Fruit fly (Drosophila melanogaster): Measurements from ENCODE around the gene gzl.

gzl gene

dm6 chr3R:6414439-6415344 lies 32.0 kb downstream of the gzl start (continued):
- TF ChIP-seq Adf1 (GFP tag; IDR thresholded peaks at IDR 0.05) (peak; percentile 33; the same call in 1 of the 2 replicates), CG13296 (GFP tag; optimal IDR thresholded peaks at IDR 0.05) (peak; percentile 28), CG7839 (tag; optimal IDR thresholded peaks at IDR 0.05) (peak; percentile 67), Hmr (GFP tag; optimal IDR thresholded peaks at IDR 0.05) (peak; percentile 36), ssp (GFP tag; IDR thresholded peaks at IDR 0.05) (0 out of 2 replicates have a peak, but pooled peaks have one; percentile 13), CG34224 (GFP tag; IDR thresholded peaks at IDR 0.05; ENCODE audit: partially characterized antibody) (no peak), CG8388 (GFP tag; optimal IDR thresholded peaks at IDR 0.05) (peak; percentile 21), Hr39 (optimal IDR thresholded peaks at IDR 0.05) (peak; percentile 46), CHES-1-like (GFP tag; optimal IDR thresholded peaks at IDR 0.05) (no peak), Ssrp (tag; optimal IDR thresholded peaks at IDR 0.05) (peak; percentile 21), cwo (GFP tag; optimal IDR thresholded peaks at IDR 0.05) (peak; percentile 52), Asciz (GFP tag; optimal IDR thresholded peaks at IDR 0.05) (peak; percentile 34), CG7556 (GFP tag; optimal IDR thresholded peaks at IDR 0.05) (peak; percentile 76), CG14710 (tag; optimal IDR thresholded peaks at IDR 0.05) (peak; percentile 2), D19A (tag; optimal IDR thresholded peaks at IDR 0.05) (peak; percentile 18), CG11695 (GFP tag; IDR thresholded peaks at IDR 0.05) (0 out of 3 replicates have a peak, but pooled peaks have one; percentile 40), CG18262 (tag; optimal IDR thresholded peaks at IDR 0.05) (peak; percentile 45), CG15269 (tag; optimal IDR thresholded peaks at IDR 0.05) (peak; percentile 55), tap (tag; optimal IDR thresholded peaks at IDR 0.05) (peak; percentile 23), CG9437 (GFP tag; optimal IDR thresholded peaks at IDR 0.05) (peak; percentile 44), otp (GFP tag; IDR thresholded peaks at IDR 0.05) (0 out of 3 replicates have a peak, but pooled peaks have one; percentile 13), lmd (GFP tag; IDR thresholded peaks at IDR 0.05) (0 out of 2 replicates have a peak, but pooled peaks have one; percentile 33), CG9932 (GFP tag; IDR thresholded peaks at IDR 0.05) (0 out of 2 replicates have a peak, but pooled peaks have one; percentile 23), CG8359 (GFP tag; optimal IDR thresholded peaks at IDR 0.05; ENCODE audit: borderline replicate concordance) (peak; percentile 1), CG17186 (GFP tag; optimal IDR thresholded peaks at IDR 0.05) (no peak), CG17385 (GFP tag; optimal IDR thresholded peaks at IDR 0.05) (peak; percentile 55), sug (tag; optimal IDR thresholded peaks at IDR 0.05) (peak; percentile 13), trh (GFP tag; optimal IDR thresholded peaks at IDR 0.05) (no peak), crol (GFP tag; IDR thresholded peaks at IDR 0.05) (peak; percentile 98), CG8924 (tag; optimal IDR thresholded peaks at IDR 0.05) (peak; percentile 46), PHDP (tag; optimal IDR thresholded peaks at IDR 0.05) (peak; percentile 45), sens (GFP tag) (peak; percentile 74), B-H2 (GFP tag; optimal IDR thresholded peaks at IDR 0.05) (peak; percentile 20), Nf-YA (GFP tag; IDR thresholded peaks at IDR 0.05) (no peak), gsb-n (tag; optimal IDR thresholded peaks at IDR 0.05) (peak; percentile 40), sr (GFP tag; IDR thresholded peaks at IDR 0.05) (peak; percentile 44; the same call in 1 of the 3 replicates), CG12769 (tag; optimal IDR thresholded peaks at IDR 0.05) (peak; percentile 90), rib (GFP tag; IDR thresholded peaks at IDR 0.05) (peak; percentile 41; the same call in 1 of the 2 replicates), CG12942 (GFP tag; optimal IDR thresholded peaks at IDR 0.05) (no peak), CG6689 (GFP tag; IDR thresholded peaks at IDR 0.05) (peak; percentile 26; the same call in 1 of the 2 replicates), CG12299 (tag; optimal IDR thresholded peaks at IDR 0.05) (no peak), CG2120 (GFP tag; optimal IDR thresholded peaks at IDR 0.05) (peak; percentile 7), ranshi (GFP tag; IDR thresholded peaks at IDR 0.05) (0 out of 2 replicates have a peak, but pooled peaks have one; percentile 5), ci (GFP tag; IDR thresholded peaks at IDR 0.05) (peak; percentile 76), row (GFP tag; IDR thresholded peaks at IDR 0.05) (peak; percentile 41; the same call in 1 of the 3 replicates), CG10543 (GFP tag; optimal IDR thresholded peaks at IDR 0.05) (peak; percentile 71), CG9727 (GFP tag; optimal IDR thresholded peaks at IDR 0.05) (peak; percentile 55), eyg (GFP tag; optimal IDR thresholded peaks at IDR 0.05) (no peak)
